Fruit fly (Drosophila melanogaster): Measurements from ENCODE around the gene CG4119.

Gene CG4119

dm6 chrX:5705899-5706312, 40.1 kb downstream of the CG4119 start (continued):
- TF ChIP-seq vvl (GFP tag; IDR thresholded peaks at IDR 0.05) (peak; percentile 94), sim (GFP tag; IDR thresholded peaks at IDR 0.05) (0 out of 2 replicates have a peak, but pooled peaks have one; percentile 38), Doc2 (GFP tag; IDR thresholded peaks at IDR 0.05) (peak; percentile 78), CG1529 (GFP tag; optimal IDR thresholded peaks at IDR 0.05) (peak; percentile 44), ci (GFP tag; IDR thresholded peaks at IDR 0.05) (peak; percentile 95), lilli (GFP tag; optimal IDR thresholded peaks at IDR 0.05) (peak; percentile 76), Lim3 (GFP tag; IDR thresholded peaks at IDR 0.05) (peak; percentile 57; the same call in 1 of the 2 replicates), ewg (GFP tag; optimal IDR thresholded peaks at IDR 0.05) (peak; percentile 50), ken (GFP tag; IDR thresholded peaks at IDR 0.05) (peak; percentile 82), E2f2 (GFP tag; IDR thresholded peaks at IDR 0.05) (peak; percentile 66), CG8765 (GFP tag; IDR thresholded peaks at IDR 0.05) (peak; percentile 47), dysf (GFP tag; IDR thresholded peaks at IDR 0.05) (peak; percentile 96), CG8388 (GFP tag; optimal IDR thresholded peaks at IDR 0.05) (peak; percentile 64), GATAe (GFP tag; conservative IDR thresholded peaks at IDR 0.05) (peak; percentile 64; the same call in 1 of the 2 replicates), CG15073 (GFP tag; optimal IDR thresholded peaks at IDR 0.05) (no peak), gcm2 (GFP tag; optimal IDR thresholded peaks at IDR 0.05) (peak; percentile 15), Dad (GFP tag; optimal IDR thresholded peaks at IDR 0.05) (peak; percentile 66), NC2α (GFP tag; optimal IDR thresholded peaks at IDR 0.05) (no peak), cwo (GFP tag; optimal IDR thresholded peaks at IDR 0.05) (peak; percentile 89), CG15479 (GFP tag; optimal IDR thresholded peaks at IDR 0.05) (no peak), gsb (GFP tag; IDR thresholded peaks at IDR 0.05) (peak; percentile 86), CG3065 (GFP tag; optimal IDR thresholded peaks at IDR 0.05) (no peak), CG3838 (GFP tag; optimal IDR thresholded peaks at IDR 0.05) (peak; percentile 23), Trl (optimal IDR thresholded peaks at IDR 0.05) (no peak), Trl (GFP tag; optimal IDR thresholded peaks at IDR 0.05) (peak; percentile 56), CG9932 (GFP tag; IDR thresholded peaks at IDR 0.05) (peak; percentile 90), dimm (GFP tag; IDR thresholded peaks at IDR 0.05) (peak; percentile 63; the same call in 1 of the 2 replicates), CG2875 (GFP tag; optimal IDR thresholded peaks at IDR 0.05) (peak; percentile 64), dm (GFP tag; optimal IDR thresholded peaks at IDR 0.05) (no peak), zfh1 (GFP tag; IDR thresholded peaks at IDR 0.05) (peak; percentile 91)

- TF ChIP-seq Pdp1 (GFP tag; optimal IDR thresholded peaks at IDR 0.05) = peak in 1 of 2 experiments; percentile 54
- TF ChIP-seq tap (tag; optimal IDR thresholded peaks at IDR 0.05) = no peak
- no peak for TF ChIP-seq Bteb2 (GFP tag; optimal IDR thresholded peaks at IDR 0.05)
- no peak for TF ChIP-seq zf30C (GFP tag; optimal IDR thresholded peaks at IDR 0.05)
- no peak for TF ChIP-seq CG2712 (tag; optimal IDR thresholded peaks at IDR 0.05)
- TF ChIP-seq CG10366 (GFP tag; IDR thresholded peaks at IDR 0.05) = no peak
Measured at dm6 chrX:5712966-5713365, 47.1 kb downstream of the CG4119 start.

DNA sequence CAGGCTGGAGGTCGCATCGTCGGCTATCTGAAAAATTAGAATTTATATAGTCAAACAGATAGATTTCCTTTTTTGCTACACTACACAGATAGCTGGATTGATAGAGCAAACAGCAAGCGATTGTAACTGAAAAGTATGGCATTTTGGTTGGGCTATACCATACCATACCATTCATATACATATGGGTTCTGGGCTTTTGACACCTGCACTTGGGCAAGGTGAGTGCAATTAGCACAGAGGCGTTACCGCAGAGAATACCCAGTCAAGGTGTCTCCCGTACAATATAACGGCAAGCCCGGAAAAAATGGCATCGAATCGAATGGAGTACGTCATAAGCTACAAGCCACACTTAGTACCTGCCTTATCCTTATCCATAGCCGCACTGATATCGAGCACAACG, 48.9 kb downstream of the CG4119 start:
- no peak for TF ChIP-seq esg (GFP tag; conservative IDR thresholded peaks at IDR 0.05)
- no peak for TF ChIP-seq pb (GFP tag; optimal IDR thresholded peaks at IDR 0.05)
- no peak for TF ChIP-seq sens-2 (GFP tag; IDR thresholded peaks at IDR 0.05)
- no peak for TF ChIP-seq HmgD (GFP tag; optimal IDR thresholded peaks at IDR 0.05)
- no peak for TF ChIP-seq tio (GFP tag; optimal IDR thresholded peaks at IDR 0.05)
- TF ChIP-seq CG14965 (GFP tag; optimal IDR thresholded peaks at IDR 0.05; ENCODE audit: borderline replicate concordance) = no peak
- TF ChIP-seq CG2116 (GFP tag; optimal IDR thresholded peaks at IDR 0.05) = no peak
- no peak for TF ChIP-seq CG1529 (GFP tag; optimal IDR thresholded peaks at IDR 0.05)
- no peak for TF ChIP-seq gsb-n (tag; optimal IDR thresholded peaks at IDR 0.05)
- no peak for TF ChIP-seq HLH4C (GFP tag; IDR thresholded peaks at IDR 0.05; ENCODE audit: partially characterized antibody)
- no peak for TF ChIP-seq CG32767 (GFP tag; IDR thresholded peaks at IDR 0.05)
- TF ChIP-seq CG2129 (GFP tag; IDR thresholded peaks at IDR 0.05; ENCODE audit: partially characterized antibody) = no peak
- TF ChIP-seq CG6254 (GFP tag; optimal IDR thresholded peaks at IDR 0.05) = no peak

Data from whole organism, embryonic.